Fruit fly (Drosophila melanogaster) whole organism, embryonic: ENCODE results near the gene NdufV3.

Experiments
- Asciz ChIP-seq: fragments of 200-800 bp; sonication (Bioruptor generic); optimal IDR thresholded peaks from 2 replicates; lab custom pipeline; 2017; ENCODE audit warnings: missing biosample characterization, mild to moderate bottlenecking, missing genetic modification characterization, missing genetic modification reagents
- Bteb2 ChIP-seq: fragments of 200-800 bp; sonication (Bioruptor generic); optimal IDR thresholded peaks from 2 replicates; lab custom pipeline; 2016; ENCODE audit warnings: missing biosample characterization, missing genetic modification characterization
- CG10543 ChIP-seq: fragments of 200-800 bp; sonication (Bioruptor generic); optimal IDR thresholded peaks from 3 replicates; lab custom pipeline; 2017; ENCODE audit warnings: missing biosample characterization, mild to moderate bottlenecking, missing genetic modification characterization, moderate library complexity
- CG11560 ChIP-seq: fragments of 200-800 bp; sonication (Bioruptor generic); IDR thresholded peaks from 3 replicates; pipeline ENCODE4 v1.3.6; 2022; ENCODE audit warnings: missing biosample characterization, missing genetic modification characterization
- CG12219 ChIP-seq: fragments of 200-800 bp; sonication (Bioruptor generic); optimal IDR thresholded peaks from 3 replicates; lab custom pipeline; 2018; ENCODE audit warnings: missing biosample characterization, mild to moderate bottlenecking, missing genetic modification characterization
- CG15479 ChIP-seq: fragments of 200-800 bp; sonication (Bioruptor generic); optimal IDR thresholded peaks from 3 replicates; lab custom pipeline; 2019; ENCODE audit warnings: missing biosample characterization, mild to moderate bottlenecking, missing genetic modification characterization, moderate library complexity
- CG16779 ChIP-seq: fragments of 200-800 bp; sonication (Bioruptor generic); IDR thresholded peaks from 2 replicates; pipeline ENCODE4 v1.3.6; 2022; ENCODE audit warnings: missing biosample characterization, missing genetic modification characterization
- CG16863 ChIP-seq: fragments of 200-800 bp; sonication (Bioruptor generic); optimal IDR thresholded peaks from 3 replicates; lab custom pipeline; 2016; ENCODE audit warnings: missing biosample characterization, missing genetic modification characterization
- CG1832 ChIP-seq: fragments of 200-800 bp; sonication (Bioruptor generic); optimal IDR thresholded peaks from 2 replicates; lab custom pipeline; 2017; ENCODE audit warnings: missing biosample characterization, mild to moderate bottlenecking, missing genetic modification characterization, inconsistent platforms
- CG18599 ChIP-seq: fragments of 200-800 bp; sonication (Bioruptor generic); optimal IDR thresholded peaks from 3 replicates; lab custom pipeline; 2017; ENCODE audit warnings: missing biosample characterization, missing genetic modification characterization, mild to moderate bottlenecking, moderate library complexity, missing genetic modification reagents
- CG2120 ChIP-seq: fragments of 200-800 bp; sonication (Bioruptor generic); optimal IDR thresholded peaks from 3 replicates; lab custom pipeline; 2016; ENCODE audit warnings: missing biosample characterization, missing genetic modification characterization
- CG31224 ChIP-seq: fragments of 200-800 bp; sonication (Bioruptor generic); IDR thresholded peaks from 2 replicates; pipeline ENCODE4 v1.3.6; 2022; ENCODE audit warnings: missing biosample characterization, missing genetic modification characterization
- CG4328 ChIP-seq: fragments of 200-800 bp; sonication (Bioruptor generic); optimal IDR thresholded peaks from 3 replicates; lab custom pipeline; 2017; ENCODE audit warnings: missing biosample characterization, missing genetic modification reagents, missing genetic modification characterization
- CG6854 ChIP-seq: fragments of 200-800 bp; sonication (Bioruptor generic); optimal IDR thresholded peaks from 3 replicates; lab custom pipeline; 2017; ENCODE audit warnings: missing biosample characterization, mild to moderate bottlenecking, missing genetic modification characterization
- CG7786 ChIP-seq: fragments of 200-800 bp; sonication (Bioruptor generic); optimal IDR thresholded peaks from 2 replicates; lab custom pipeline; 2016; ENCODE audit warnings: missing biosample characterization, missing genetic modification characterization
- CG8290 ChIP-seq, 3 experiments: fragments of 200-800 bp; sonication (Bioruptor generic); optimal IDR thresholded peaks; 2 replicates each; lab custom pipeline; 2016 to 2019; ENCODE audit warnings: missing biosample characterization in 3 of 3, missing genetic modification characterization in 3 of 3, mild to moderate bottlenecking in 2 of 3, moderate library complexity in 1 of 3
- Dad ChIP-seq: fragments of 200-800 bp; sonication (Bioruptor generic); optimal IDR thresholded peaks from 3 replicates; lab custom pipeline; 2016; ENCODE audit warnings: missing biosample characterization, missing genetic modification characterization
- Doc2 ChIP-seq: fragments of 200-800 bp; sonication (Bioruptor generic); IDR thresholded peaks from 2 replicates; pipeline ENCODE4 v1.3.6; 2022; ENCODE audit warnings: missing biosample characterization, missing genetic modification characterization
- Doc3 ChIP-seq: fragments of 200-800 bp; sonication (Bioruptor generic); IDR thresholded peaks from 3 replicates; pipeline ENCODE4 v1.3.6; 2022; ENCODE audit warnings: missing biosample characterization, missing genetic modification characterization; ENCODE audit not compliant: partially characterized antibody
- Dp ChIP-seq: fragments of 200-800 bp; sonication (Bioruptor generic); optimal IDR thresholded peaks from 2 replicates; lab custom pipeline; 2018; ENCODE audit warnings: missing biosample characterization, mild to moderate bottlenecking, missing genetic modification characterization, moderate library complexity
- Gsc ChIP-seq: fragments of 200-800 bp; sonication (Bioruptor generic); IDR thresholded peaks from 2 replicates; pipeline ENCODE4 v1.3.6; 2022; ENCODE audit warnings: missing biosample characterization, missing genetic modification characterization
- H15 ChIP-seq: fragments of 200-800 bp; sonication (Bioruptor generic); IDR thresholded peaks from 3 replicates; pipeline ENCODE4 v1.3.6; 2022; ENCODE audit warnings: missing biosample characterization, missing genetic modification characterization
- HLHmδ ChIP-seq: fragments of 200-800 bp; sonication (Bioruptor generic); optimal IDR thresholded peaks from 2 replicates; lab custom pipeline; 2018; ENCODE audit warnings: missing biosample characterization, mild to moderate bottlenecking, missing genetic modification characterization, moderate library complexity
- HmgD ChIP-seq: fragments of 200-800 bp; sonication (Bioruptor generic); optimal IDR thresholded peaks from 3 replicates; lab custom pipeline; 2016; ENCODE audit warnings: missing biosample characterization, missing genetic modification characterization
- HmgZ ChIP-seq: fragments of 200-800 bp; sonication (Bioruptor generic); optimal IDR thresholded peaks from 2 replicates; lab custom pipeline; 2018; ENCODE audit warnings: missing biosample characterization, mild to moderate bottlenecking, missing genetic modification characterization
- Hr51 ChIP-seq, 2 experiments: fragments of 200-800 bp; sonication (Bioruptor generic); optimal IDR thresholded peaks; 2 replicates in 1 of 2; 3 replicates in 1 of 2; lab custom pipeline; 2016 to 2018; ENCODE audit warnings: missing biosample characterization in 2 of 2, missing genetic modification characterization in 2 of 2, mild to moderate bottlenecking in 1 of 2, moderate library complexity in 1 of 2
- Hsf ChIP-seq: fragments of 200-800 bp; sonication (Bioruptor generic); optimal IDR thresholded peaks from 3 replicates; lab custom pipeline; 2016; ENCODE audit warnings: missing biosample characterization, missing genetic modification characterization
- Nf-YA ChIP-seq: fragments of 200-800 bp; sonication (Bioruptor generic); IDR thresholded peaks from 2 replicates; pipeline ENCODE4 v1.3.6; 2022; ENCODE audit warnings: missing biosample characterization, missing genetic modification characterization
- Oli ChIP-seq: fragments of 200-800 bp; sonication (Bioruptor generic); optimal IDR thresholded peaks from 2 replicates; lab custom pipeline; 2018; ENCODE audit warnings: missing biosample characterization, mild to moderate bottlenecking, missing genetic modification characterization, moderate library complexity
- Optix ChIP-seq: fragments of 200-800 bp; sonication (Bioruptor generic); IDR thresholded peaks from 3 replicates; pipeline ENCODE4 v1.3.6; 2022; ENCODE audit warnings: missing biosample characterization, missing genetic modification characterization
- Sin3A ChIP-seq: fragments of >200 bp; optimal IDR thresholded peaks from 2 replicates; lab custom pipeline; 2018
- Sox100B ChIP-seq: fragments of 200-800 bp; sonication (Bioruptor generic); optimal IDR thresholded peaks from 3 replicates; lab custom pipeline; 2018; ENCODE audit warnings: missing biosample characterization, mild to moderate bottlenecking, missing genetic modification characterization
- ac ChIP-seq: fragments of 200-800 bp; sonication (Bioruptor generic); optimal IDR thresholded peaks from 3 replicates; lab custom pipeline; 2017; ENCODE audit warnings: missing biosample characterization, mild to moderate bottlenecking, missing genetic modification characterization
- ap ChIP-seq: fragments of 200-800 bp; sonication (Bioruptor generic); IDR thresholded peaks from 2 replicates; pipeline ENCODE4 v1.3.6; 2022; ENCODE audit warnings: missing biosample characterization, missing genetic modification characterization
- br ChIP-seq: fragments of >200 bp; optimal IDR thresholded peaks from 2 replicates; lab custom pipeline; 2017
- bsh ChIP-seq, 2 experiments: fragments of 200-800 bp; sonication (Bioruptor generic); optimal IDR thresholded peaks; 2 replicates each; lab custom pipeline; 2017 to 2018; ENCODE audit warnings: mild to moderate bottlenecking in 2 of 2, missing biosample characterization in 2 of 2, missing genetic modification characterization in 2 of 2, moderate library complexity in 1 of 2
- chinmo ChIP-seq: fragments of 200-800 bp; sonication (Bioruptor generic); IDR thresholded peaks from 4 replicates; pipeline ENCODE4 v1.3.6; 2022; ENCODE audit warnings: missing biosample characterization, missing genetic modification characterization; ENCODE audit not compliant: partially characterized antibody
- corto ChIP-seq: fragments of 200-800 bp; sonication (Bioruptor generic); optimal IDR thresholded peaks from 2 replicates; lab custom pipeline; 2016; ENCODE audit warnings: missing biosample characterization, mild to moderate bottlenecking, missing genetic modification characterization, moderate library complexity
- disco-r ChIP-seq: fragments of 200-800 bp; sonication (Bioruptor generic); optimal IDR thresholded peaks from 2 replicates; lab custom pipeline; 2016; ENCODE audit warnings: missing biosample characterization, missing genetic modification characterization
- fru ChIP-seq: fragments of >200 bp; optimal IDR thresholded peaks from 2 replicates; lab custom pipeline; 2017
- ham ChIP-seq: fragments of 200-800 bp; sonication (Bioruptor generic); IDR thresholded peaks from 2 replicates; pipeline ENCODE4 v1.3.6; 2022; ENCODE audit warnings: missing biosample characterization, missing genetic modification characterization
- kay ChIP-seq: fragments of 200-800 bp; sonication (Bioruptor generic); optimal IDR thresholded peaks from 2 replicates; lab custom pipeline; 2016; ENCODE audit warnings: missing biosample characterization, missing genetic modification characterization
- otp ChIP-seq: fragments of 200-800 bp; sonication (Bioruptor generic); IDR thresholded peaks from 3 replicates; pipeline ENCODE4, ENCODE4 v1.3.6; 2022; ENCODE audit warnings: missing biosample characterization, missing genetic modification characterization
- repo ChIP-seq: fragments of 200-800 bp; sonication (Bioruptor generic); optimal IDR thresholded peaks from 2 replicates; lab custom pipeline; 2016; ENCODE audit warnings: missing biosample characterization, missing genetic modification characterization
- rib ChIP-seq: fragments of 200-800 bp; sonication (Bioruptor generic); IDR thresholded peaks from 2 replicates; pipeline ENCODE4 v1.3.6; 2022; ENCODE audit warnings: missing biosample characterization, missing genetic modification characterization
- row ChIP-seq: fragments of 200-800 bp; sonication (Bioruptor generic); IDR thresholded peaks from 3 replicates; pipeline ENCODE4 v1.3.6; 2022; ENCODE audit warnings: missing biosample characterization, missing genetic modification characterization
- seq ChIP-seq: fragments of 200-800 bp; sonication (Bioruptor generic); IDR thresholded peaks from 2 replicates; pipeline ENCODE4 v1.3.6; 2022; ENCODE audit warnings: missing biosample characterization, missing genetic modification characterization
- sim ChIP-seq: fragments of 200-800 bp; sonication (Bioruptor generic); IDR thresholded peaks from 2 replicates; pipeline ENCODE4 v1.3.6; 2022; ENCODE audit warnings: missing biosample characterization, missing genetic modification characterization
- sima ChIP-seq: fragments of 200-800 bp; sonication (Bioruptor generic); optimal IDR thresholded peaks from 2 replicates; lab custom pipeline; 2016; ENCODE audit warnings: missing biosample characterization, missing genetic modification characterization
- slou ChIP-seq: fragments of 200-800 bp; sonication (Bioruptor generic); optimal IDR thresholded peaks from 3 replicates; lab custom pipeline; 2016; ENCODE audit warnings: missing biosample characterization, missing genetic modification characterization
- sna ChIP-seq: fragments of 200-800 bp; sonication (Bioruptor generic); IDR thresholded peaks from 2 replicates; pipeline ENCODE4 v1.3.6; 2022; ENCODE audit warnings: missing biosample characterization, missing genetic modification characterization; ENCODE audit not compliant: partially characterized antibody

The NdufV3 gene

DNA sequence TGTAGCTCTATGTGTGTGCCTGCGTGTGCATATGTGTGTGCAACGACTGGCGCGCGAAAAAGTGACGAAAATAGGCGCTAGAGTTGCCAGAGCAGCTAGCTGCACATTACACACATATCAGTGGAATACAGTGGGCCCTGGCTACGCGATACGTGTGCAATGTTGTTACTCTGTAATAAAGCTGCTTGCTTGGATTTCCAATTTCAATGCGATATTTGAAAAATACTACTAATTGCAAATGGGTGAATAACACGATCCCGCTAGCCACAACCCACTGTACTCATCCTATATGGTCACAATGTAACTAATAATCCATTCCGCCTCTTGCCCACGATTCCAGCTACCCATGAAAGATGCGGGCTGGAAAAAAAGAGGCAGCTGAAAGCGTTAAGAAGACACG, 1.6 kb downstream of the NdufV3 start (continued):
- peak; percentile 93 for TF ChIP-seq Nf-YA (GFP tag; lab: Robert Waterston, UW)
- peak; percentile 83 to 94 for TF ChIP-seq bsh (GFP tag; optimal IDR thresholded peaks at IDR 0.05; lab: Kevin White, UChicago)
- TF ChIP-seq Hr51 (GFP tag; optimal IDR thresholded peaks at IDR 0.05; lab: Kevin White, UChicago) = peak; percentile 89 to 92
- peak; percentile 95 for TF ChIP-seq H15 (GFP tag; lab: Robert Waterston, UW)
- no peak for TF ChIP-seq CG1832 (GFP tag; lab: Kevin White, UChicago)
- TF ChIP-seq HmgD (GFP tag; lab: Kevin White, UChicago) = peak; percentile 85
- TF ChIP-seq Doc3 = no peak
- TF ChIP-seq ap = peak; percentile 94
- TF ChIP-seq fru (lab: Kevin White, UChicago) = no peak
- TF ChIP-seq CG31224 (GFP tag; lab: Robert Waterston, UW) = peak; percentile 85
- TF ChIP-seq Sox100B = peak; percentile 78
- TF ChIP-seq kay (GFP tag; lab: Kevin White, UChicago) = peak; percentile 79
- peak; percentile 91 for TF ChIP-seq CG10543 (GFP tag; lab: Kevin White, UChicago)
- no peak for TF ChIP-seq corto
- peak; percentile 95 for TF ChIP-seq otp (GFP tag; lab: Robert Waterston, UW)
- TF ChIP-seq ham (GFP tag; lab: Robert Waterston, UW) = 0 out of 2 replicates have a peak, but pooled peaks have one; percentile 59
- TF ChIP-seq slou (GFP tag; lab: Kevin White, UChicago) = peak; percentile 74
- peak; percentile 36 for TF ChIP-seq HLHmδ (GFP tag; lab: Kevin White, UChicago)
- TF ChIP-seq Gsc (GFP tag; lab: Robert Waterston, UW) = peak; percentile 84
- TF ChIP-seq Dp (GFP tag; lab: Kevin White, UChicago) = peak; percentile 17
- peak; percentile 66 for TF ChIP-seq ac
- TF ChIP-seq Oli (tag; lab: Kevin White, UChicago) = peak; percentile 92
- TF ChIP-seq br (lab: Kevin White, UChicago) = no peak
- TF ChIP-seq CG18599 (GFP tag; lab: Kevin White, UChicago) = peak; percentile 95
- TF ChIP-seq CG7786 (GFP tag; lab: Kevin White, UChicago) = peak; percentile 94
- TF ChIP-seq Doc2 = peak; percentile 77
- peak; percentile 95 for TF ChIP-seq Optix (GFP tag; lab: Robert Waterston, UW)
- TF ChIP-seq Hsf = peak; percentile 96
- TF ChIP-seq chinmo (GFP tag; lab: Robert Waterston, UW) = no peak
- peak; percentile 95 for TF ChIP-seq CG12219 (GFP tag; lab: Kevin White, UChicago)
- TF ChIP-seq disco-r (GFP tag; lab: Kevin White, UChicago) = peak; percentile 88
- peak; percentile 20 for TF ChIP-seq CG15479
- peak; percentile 83 for TF ChIP-seq rib (GFP tag; lab: Robert Waterston, UW)
- peak; percentile 86 for TF ChIP-seq Asciz (GFP tag; lab: Kevin White, UChicago)
- TF ChIP-seq row (GFP tag; lab: Robert Waterston, UW) = peak; percentile 96
- TF ChIP-seq CG8290 (GFP tag; optimal IDR thresholded peaks at IDR 0.05; lab: Kevin White, UChicago) = peak; percentile 73
- peak in 1 of 2 experiments; percentile 99 for TF ChIP-seq CG8290 (tag; optimal IDR thresholded peaks at IDR 0.05; lab: Kevin White, UChicago)
- TF ChIP-seq sima (GFP tag; lab: Kevin White, UChicago) = peak; percentile 81
- TF ChIP-seq seq = peak; percentile 96
- TF ChIP-seq repo (GFP tag; lab: Kevin White, UChicago) = peak; percentile 89
- TF ChIP-seq CG4328 = peak; percentile 85
- TF ChIP-seq CG6854 (GFP tag; lab: Kevin White, UChicago) = peak; percentile 82
- peak; percentile 94 for TF ChIP-seq CG16779
- TF ChIP-seq CG11560 (tag; lab: Robert Waterston, UW) = peak; percentile 82; the same call in 2 of the 3 replicates
- TF ChIP-seq Bteb2 (GFP tag; lab: Kevin White, UChicago) = peak; percentile 70
- TF ChIP-seq sim (GFP tag; lab: Robert Waterston, UW) = peak; percentile 83
- TF ChIP-seq Dad = peak; percentile 92
- TF ChIP-seq sna (GFP tag; lab: Robert Waterston, UW) = no peak
- TF ChIP-seq HmgZ (tag; lab: Kevin White, UChicago) = peak; percentile 93
- no peak for TF ChIP-seq Sin3A (lab: Kevin White, UChicago)
- TF ChIP-seq CG2120 (GFP tag; lab: Kevin White, UChicago) = peak; percentile 95
- TF ChIP-seq CG16863 (GFP tag; lab: Kevin White, UChicago) = peak; percentile 93
